Fruit fly (Drosophila melanogaster): ENCODE measurements around the gene Mct1.

The Mct1 gene

dm6 chrX:2194208-2195094, 5.5 kb downstream of the Mct1 start:
- no peak for TF ChIP-seq rgr (GFP tag; optimal IDR thresholded peaks at IDR 0.05)
- TF ChIP-seq Vsx2 (GFP tag; optimal IDR thresholded peaks at IDR 0.05; ENCODE audit: partially characterized antibody) = peak; percentile 23
- no peak for TF ChIP-seq ey (GFP tag; optimal IDR thresholded peaks at IDR 0.05)
- TF ChIP-seq Rel (GFP tag; optimal IDR thresholded peaks at IDR 0.05) = peak; percentile 42
- peak; percentile 70 for TF ChIP-seq Rel (tag; optimal IDR thresholded peaks at IDR 0.05)
- no peak for TF ChIP-seq Dfd (GFP tag; optimal IDR thresholded peaks at IDR 0.05)
- peak; percentile 5 for TF ChIP-seq br (GFP tag; optimal IDR thresholded peaks at IDR 0.05)
- peak; percentile 95 for TF ChIP-seq Dif (GFP tag; optimal IDR thresholded peaks at IDR 0.05; ENCODE audit: partially characterized antibody)
- peak; percentile 69 for TF ChIP-seq h (GFP tag; optimal IDR thresholded peaks at IDR 0.05)
- peak; percentile 85 to 94 for TF ChIP-seq dl (GFP tag; optimal IDR thresholded peaks at IDR 0.05; ENCODE audit: insufficient read depth in 1 of 2, partially characterized antibody in 2 of 2)
- TF ChIP-seq Hr83 (GFP tag; optimal IDR thresholded peaks at IDR 0.05; ENCODE audit: poor library complexity, severe bottlenecking) = peak; percentile 47
- TF ChIP-seq sv (GFP tag; optimal IDR thresholded peaks at IDR 0.05) = no peak
- TF ChIP-seq Myc (optimal IDR thresholded peaks at IDR 0.05) = no peak
- TF ChIP-seq CrebA (GFP tag; optimal IDR thresholded peaks at IDR 0.05; ENCODE audit: borderline replicate concordance) = no peak
- TF ChIP-seq Hnf4 (GFP tag; optimal IDR thresholded peaks at IDR 0.05) = peak; percentile 41
- TF ChIP-seq CG32264 (GFP tag; optimal IDR thresholded peaks at IDR 0.05) = no peak
- TF ChIP-seq OdsH (GFP tag; optimal IDR thresholded peaks at IDR 0.05) = no peak
- TF ChIP-seq CG9705 (GFP tag; optimal IDR thresholded peaks at IDR 0.05) = no peak
- TF ChIP-seq foxo (GFP tag; optimal IDR thresholded peaks at IDR 0.05) = no peak

- TF ChIP-seq Sp1 (GFP tag; optimal IDR thresholded peaks at IDR 0.05) = peak; percentile 70
- no peak for TF ChIP-seq usp (GFP tag; optimal IDR thresholded peaks at IDR 0.05)
- peak; percentile 66 for TF ChIP-seq psq (GFP tag; optimal IDR thresholded peaks at IDR 0.05)
- TF ChIP-seq Dfd (GFP tag; optimal IDR thresholded peaks at IDR 0.05) = no peak
- TF ChIP-seq br (GFP tag; optimal IDR thresholded peaks at IDR 0.05) = peak; percentile 81
- TF ChIP-seq lola (GFP tag; optimal IDR thresholded peaks at IDR 0.05) = no peak
- no peak for TF ChIP-seq N (GFP tag; optimal IDR thresholded peaks at IDR 0.05)
- TF ChIP-seq Rel (GFP tag; optimal IDR thresholded peaks at IDR 0.05) = no peak
- peak; percentile 63 for TF ChIP-seq Rel (tag; optimal IDR thresholded peaks at IDR 0.05)
- no peak for TF ChIP-seq Dif (GFP tag; optimal IDR thresholded peaks at IDR 0.05; ENCODE audit: partially characterized antibody)
- TF ChIP-seq dmrt93B (GFP tag; optimal IDR thresholded peaks at IDR 0.05) = peak; percentile 52
- no peak for TF ChIP-seq dsf (GFP tag; optimal IDR thresholded peaks at IDR 0.05; ENCODE audit: borderline replicate concordance)
- TF ChIP-seq jim (GFP tag; optimal IDR thresholded peaks at IDR 0.05) = no peak
- TF ChIP-seq Jra (GFP tag; optimal IDR thresholded peaks at IDR 0.05) = no peak
- TF ChIP-seq h (GFP tag; optimal IDR thresholded peaks at IDR 0.05) = peak; percentile 87
- TF ChIP-seq Abd-B (GFP tag; optimal IDR thresholded peaks at IDR 0.05) = no peak
- TF ChIP-seq tai (GFP tag; optimal IDR thresholded peaks at IDR 0.05) = no peak
- no peak for TF ChIP-seq Hr78 (GFP tag; optimal IDR thresholded peaks at IDR 0.05)
- no peak for TF ChIP-seq CG32264 (GFP tag; optimal IDR thresholded peaks at IDR 0.05)
- no peak for TF ChIP-seq CG9705 (GFP tag; optimal IDR thresholded peaks at IDR 0.05)
- TF ChIP-seq sage (GFP tag; optimal IDR thresholded peaks at IDR 0.05) = peak; percentile 32
- peak; percentile 75 for TF ChIP-seq OdsH (GFP tag; optimal IDR thresholded peaks at IDR 0.05)
- no peak for TF ChIP-seq Hr83 (GFP tag; optimal IDR thresholded peaks at IDR 0.05; ENCODE audit: poor library complexity, severe bottlenecking)
- no peak for TF ChIP-seq dl (GFP tag; optimal IDR thresholded peaks at IDR 0.05; ENCODE audit: insufficient read depth in 1 of 2, partially characterized antibody in 2 of 2)
- TF ChIP-seq rgr (GFP tag; optimal IDR thresholded peaks at IDR 0.05) = peak; percentile 82
- TF ChIP-seq pan (optimal IDR thresholded peaks at IDR 0.05) = no peak
- no peak for TF ChIP-seq GATAd (GFP tag; optimal IDR thresholded peaks at IDR 0.05)
- no peak for TF ChIP-seq sv (GFP tag; optimal IDR thresholded peaks at IDR 0.05)
- TF ChIP-seq HLH106 (tag; optimal IDR thresholded peaks at IDR 0.05) = peak; percentile 73
- peak; percentile 85 for TF ChIP-seq ey (GFP tag; optimal IDR thresholded peaks at IDR 0.05)
- no peak for TF ChIP-seq Mio (GFP tag; optimal IDR thresholded peaks at IDR 0.05)
- peak; percentile 71 for TF ChIP-seq Hnf4 (GFP tag; optimal IDR thresholded peaks at IDR 0.05)
- no peak for TF ChIP-seq brk (GFP tag; optimal IDR thresholded peaks at IDR 0.05)
- peak; percentile 58 for TF ChIP-seq fru (GFP tag; optimal IDR thresholded peaks at IDR 0.05)
- TF ChIP-seq foxo (GFP tag; optimal IDR thresholded peaks at IDR 0.05) = peak in 1 of 2 experiments; percentile 78
- TF ChIP-seq woc (GFP tag; optimal IDR thresholded peaks at IDR 0.05) = peak; percentile 18
- TF ChIP-seq Myc (optimal IDR thresholded peaks at IDR 0.05) = no peak
- no peak for TF ChIP-seq Vsx2 (GFP tag; optimal IDR thresholded peaks at IDR 0.05; ENCODE audit: partially characterized antibody)
- no peak for TF ChIP-seq CrebA (GFP tag; optimal IDR thresholded peaks at IDR 0.05; ENCODE audit: borderline replicate concordance)
Observed at dm6 chrX:2196086-2196732, 7.2 kb downstream of the Mct1 start.

Data from whole organism, wandering third instar larva.